Fruit fly (Drosophila melanogaster) whole organism, pupa: ENCODE data around the gene CG4565.

Source experiments
- CG12605 ChIP-seq: fragments of 200-800 bp; sonication (Bioruptor generic); IDR thresholded peaks from 2 replicates; pipeline ENCODE4 v1.3.6; 2022; ENCODE audit warnings: missing biosample characterization, missing genetic modification characterization
- CG14655 ChIP-seq: fragments of 200-800 bp; sonication (Bioruptor generic); optimal IDR thresholded peaks from 3 replicates; lab custom pipeline; 2017; ENCODE audit warnings: mild to moderate bottlenecking, missing biosample characterization, missing genetic modification reagents, missing genetic modification characterization
- CG15710 ChIP-seq: fragments of 200-800 bp; sonication (Bioruptor generic); optimal IDR thresholded peaks from 2 replicates; lab custom pipeline; 2018; ENCODE audit warnings: missing biosample characterization, mild to moderate bottlenecking, missing genetic modification characterization, moderate library complexity
- CG34367 ChIP-seq: fragments of 200-800 bp; sonication (Bioruptor generic); optimal IDR thresholded peaks from 2 replicates; lab custom pipeline; 2018; ENCODE audit warnings: missing biosample characterization, mild to moderate bottlenecking, missing genetic modification characterization
- CG4496 ChIP-seq: fragments of 200-800 bp; sonication (Bioruptor generic); IDR thresholded peaks from 3 replicates; pipeline ENCODE4 v1.3.6; 2022; ENCODE audit warnings: missing biosample characterization, missing genetic modification characterization
- CG8301 ChIP-seq: fragments of 200-800 bp; sonication (Bioruptor generic); optimal IDR thresholded peaks from 2 replicates; lab custom pipeline; 2018; ENCODE audit warnings: missing biosample characterization, mild to moderate bottlenecking, missing genetic modification characterization
- EcR ChIP-seq: fragments of 200-800 bp; sonication (Bioruptor generic); optimal IDR thresholded peaks from 3 replicates; lab custom pipeline; 2019; ENCODE audit warnings: missing biosample characterization, missing genetic modification characterization, mild to moderate bottlenecking, moderate library complexity, missing genetic modification reagents
- Ets98B ChIP-seq: fragments of 200-800 bp; sonication (Bioruptor generic); IDR thresholded peaks from 2 replicates; pipeline ENCODE4 v1.3.6; 2022; ENCODE audit warnings: missing biosample characterization, missing genetic modification characterization
- Pif1B ChIP-seq: fragments of 200-800 bp; sonication (Bioruptor generic); optimal IDR thresholded peaks from 3 replicates; lab custom pipeline; 2016; ENCODE audit warnings: missing biosample characterization, missing genetic modification characterization
- fd96Ca ChIP-seq: fragments of 200-800 bp; sonication (Bioruptor generic); IDR thresholded peaks from 3 replicates; pipeline ENCODE4 v1.3.6; 2022; ENCODE audit warnings: missing biosample characterization, missing genetic modification characterization
- gl ChIP-seq: fragments of 200-800 bp; sonication (Bioruptor generic); optimal IDR thresholded peaks from 2 replicates; lab custom pipeline; 2018; ENCODE audit warnings: missing biosample characterization, mild to moderate bottlenecking, missing genetic modification characterization
- rn ChIP-seq: fragments of 200-800 bp; sonication (Bioruptor generic); IDR thresholded peaks from 2 replicates; pipeline ENCODE4 v1.3.6; 2022; ENCODE audit warnings: missing biosample characterization, missing genetic modification characterization

dm6 chr3R:10829746-10830145, 22.8 kb upstream of the CG4565 start:
- TF ChIP-seq gl (tag; lab: Kevin White, UChicago): peak; percentile 23
- TF ChIP-seq CG15710 (tag; lab: Kevin White, UChicago): peak; percentile 77
- TF ChIP-seq CG12605 (GFP tag; lab: Robert Waterston, UW): no peak
- TF ChIP-seq Ets98B (GFP tag; lab: Robert Waterston, UW): no peak
- peak; percentile 14 for TF ChIP-seq Pif1B
- peak; percentile 54 for TF ChIP-seq CG8301 (tag; lab: Kevin White, UChicago)
- TF ChIP-seq CG14655 (GFP tag; lab: Kevin White, UChicago): peak; percentile 67
- TF ChIP-seq CG34367 (tag; lab: Kevin White, UChicago): peak; percentile 70
- TF ChIP-seq fd96Ca (GFP tag; lab: Robert Waterston, UW): no peak
- no peak for TF ChIP-seq EcR (GFP tag; lab: Kevin White, UChicago)
- no peak for TF ChIP-seq CG4496 (GFP tag; lab: Robert Waterston, UW)
- TF ChIP-seq rn (GFP tag; lab: Robert Waterston, UW): no peak
